Fruit fly (Drosophila melanogaster): ENCODE results near the gene CG5762.

dm6 chr3R:24372662-24373061 lies 11.2 kb upstream of the CG5762 start, which contains the start of gene CG17782:
- TF ChIP-seq Dll (optimal IDR thresholded peaks at IDR 0.05): no peak
- no peak for TF ChIP-seq pan (optimal IDR thresholded peaks at IDR 0.05)
- no peak for TF ChIP-seq usp (GFP tag; optimal IDR thresholded peaks at IDR 0.05)
- no peak for TF ChIP-seq CG8478 (optimal IDR thresholded peaks at IDR 0.05)
- no peak for TF ChIP-seq psq (optimal IDR thresholded peaks at IDR 0.05)
- no peak for TF ChIP-seq EcR (GFP tag; optimal IDR thresholded peaks at IDR 0.05)
